Worm (Caenorhabditis elegans) whole organism, L2 larva: ENCODE data around the gene H10E21.5.

Source experiments
- aly-2 ChIP-seq: fragments of 150-350 bp; optimal IDR thresholded peaks from 2 replicates; lab custom pipeline; 2014; ENCODE audit warnings: missing biosample characterization, missing genetic modification characterization
- dmd-4 ChIP-seq: sonication (generic microtip); optimal IDR thresholded peaks from 2 replicates; lab custom pipeline; 2017; ENCODE audit warnings: missing biosample characterization, missing genetic modification characterization
- egl-27 ChIP-seq: sonication (generic microtip); optimal IDR thresholded peaks from 3 replicates; lab custom pipeline; 2017; ENCODE audit warnings: missing biosample characterization, missing genetic modification reagents, missing genetic modification characterization
- lin-13 ChIP-seq: fragments of 150-350 bp; optimal IDR thresholded peaks from 2 replicates; lab custom pipeline; 2014; ENCODE audit warnings: missing biosample characterization, missing genetic modification reagents, missing genetic modification characterization
- lsy-2 ChIP-seq, 2 experiments: fragments of 150-350 bp in 1 of 2; sonication (generic microtip) in 1 of 2; optimal IDR thresholded peaks; 2 replicates each; lab custom pipeline; 2014 to 2017; ENCODE audit warnings: missing biosample characterization in 2 of 2, missing genetic modification characterization in 2 of 2
- nhr-10 ChIP-seq: sonication (generic microtip); optimal IDR thresholded peaks from 2 replicates; lab custom pipeline; 2017; ENCODE audit warnings: missing biosample characterization, missing genetic modification characterization
- nhr-12 ChIP-seq: fragments of 150-350 bp; optimal IDR thresholded peaks from 2 replicates; lab custom pipeline; 2014; ENCODE audit warnings: missing biosample characterization, missing genetic modification characterization
- nhr-23 ChIP-seq: fragments of 150-350 bp; optimal IDR thresholded peaks from 2 replicates; lab custom pipeline; 2014; ENCODE audit warnings: missing biosample characterization, missing genetic modification reagents, missing genetic modification characterization
- nhr-237 ChIP-seq: fragments of 150-350 bp; optimal IDR thresholded peaks from 2 replicates; lab custom pipeline; 2014; ENCODE audit warnings: missing biosample characterization, missing genetic modification characterization
- skn-1 ChIP-seq: sonication (generic microtip); optimal IDR thresholded peaks from 2 replicates; lab custom pipeline; 2017; ENCODE audit warnings: missing biosample characterization, missing genetic modification characterization
- snpc-4 ChIP-seq: fragments of 150-350 bp; optimal IDR thresholded peaks from 2 replicates; lab custom pipeline; 2014; ENCODE audit warnings: missing biosample characterization, missing genetic modification characterization
- unc-39 ChIP-seq: fragments of 150-350 bp; optimal IDR thresholded peaks from 2 replicates; lab custom pipeline; 2014; ENCODE audit warnings: missing biosample characterization, missing genetic modification characterization
- unc-62 ChIP-seq: fragments of 150-350 bp; optimal IDR thresholded peaks from 2 replicates; lab custom pipeline; 2014; ENCODE audit warnings: missing biosample characterization, missing genetic modification reagents, missing genetic modification characterization

DNA sequence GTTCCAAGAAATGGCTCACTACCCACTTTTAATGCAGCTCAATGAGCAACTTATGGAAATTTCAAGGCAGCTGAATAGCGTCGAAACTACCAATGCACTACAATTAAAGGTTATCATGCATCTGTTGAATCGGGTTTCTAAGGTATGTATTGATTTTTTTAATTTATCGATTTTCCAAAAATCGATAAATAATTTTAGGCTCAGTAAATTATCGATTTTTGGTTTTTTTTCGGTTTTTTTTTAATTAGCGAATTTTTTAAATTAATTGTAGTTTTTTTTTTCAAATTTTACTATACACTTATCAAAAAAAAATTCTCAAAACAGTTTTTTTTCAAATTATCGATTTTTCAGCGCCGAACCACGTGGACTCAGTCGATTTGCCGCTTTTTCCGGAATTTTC lies 7.0 kb downstream of the H10E21.5 start:
- no peak for TF ChIP-seq lin-13 (GFP tag; lab: Kevin White, UChicago)
- TF ChIP-seq nhr-23 (tag; lab: Kevin White, UChicago): no peak
- no peak for TF ChIP-seq unc-39 (tag; lab: Kevin White, UChicago)
- no peak for TF ChIP-seq egl-27
- TF ChIP-seq aly-2 (tag; lab: Kevin White, UChicago): no peak
- no peak for TF ChIP-seq dmd-4
- TF ChIP-seq lsy-2 (tag; optimal IDR thresholded peaks at IDR 0.05; lab: Kevin White, UChicago): no peak
- no peak for TF ChIP-seq nhr-10 (tag; lab: Kevin White, UChicago)
- no peak for TF ChIP-seq nhr-12
- no peak for TF ChIP-seq snpc-4 (tag; lab: Kevin White, UChicago)
- TF ChIP-seq nhr-237 (tag; lab: Kevin White, UChicago): no peak
- TF ChIP-seq skn-1 (tag; lab: Kevin White, UChicago): no peak
- TF ChIP-seq unc-62: no peak
